Worm (Caenorhabditis elegans) whole organism, late embryonic: ENCODE data around the gene ndx-6.

Experiments
- C38D4.7 ChIP-seq: fragments of 200-800 bp; sonication (Bioruptor generic); optimal IDR thresholded peaks from 2 replicates; lab custom pipeline; 2018; ENCODE audit warnings: mild to moderate bottlenecking, missing genetic modification characterization, moderate library complexity, missing compliant biosample characterization
- F13H6.1 ChIP-seq: sonication (generic microtip); optimal IDR thresholded peaks from 2 replicates; lab custom pipeline; 2016; ENCODE audit warnings: missing genetic modification characterization, missing compliant biosample characterization
- ama-1 ChIP-seq: fragments of 150-350 bp; optimal IDR thresholded peaks from 2 replicates; lab custom pipeline; 2014
- che-1 ChIP-seq: sonication (generic microtip); optimal IDR thresholded peaks from 2 replicates; lab custom pipeline; 2016; ENCODE audit warnings: mild to moderate bottlenecking, missing genetic modification characterization, missing compliant biosample characterization
- dve-1 ChIP-seq: sonication (generic microtip); optimal IDR thresholded peaks from 2 replicates; lab custom pipeline; 2017; ENCODE audit warnings: antibody characterized with exemption, mild to moderate bottlenecking, missing genetic modification characterization, missing compliant biosample characterization
- fkh-10 ChIP-seq: fragments of 150-350 bp; optimal IDR thresholded peaks from 2 replicates; lab custom pipeline; 2014; ENCODE audit warnings: missing biosample characterization, missing genetic modification reagents, missing genetic modification characterization
- nfya-1 ChIP-seq: sonication (generic microtip); optimal IDR thresholded peaks from 2 replicates; lab custom pipeline; 2017; ENCODE audit warnings: missing genetic modification characterization, mild to moderate bottlenecking, missing compliant biosample characterization, antibody characterized with exemption, moderate library complexity
- nhr-11 ChIP-seq: fragments of 150-350 bp; optimal IDR thresholded peaks from 2 replicates; lab custom pipeline; 2014; ENCODE audit warnings: missing biosample characterization, missing genetic modification characterization
- pha-4 ChIP-seq: fragments of 150-350 bp; optimal IDR thresholded peaks from 2 replicates; lab custom pipeline; 2018; ENCODE audit warnings: missing biosample characterization, missing genetic modification reagents, missing genetic modification characterization
- pqm-1 ChIP-seq: sonication (generic microtip); optimal IDR thresholded peaks from 2 replicates; lab custom pipeline; 2016; ENCODE audit warnings: missing genetic modification characterization, missing compliant biosample characterization
- sox-4 ChIP-seq: sonication (generic microtip); optimal IDR thresholded peaks from 2 replicates; lab custom pipeline; 2017; ENCODE audit warnings: mild to moderate bottlenecking, missing genetic modification characterization, inconsistent platforms, missing compliant biosample characterization
- tbx-2 ChIP-seq: sonication (generic microtip); optimal IDR thresholded peaks from 2 replicates; lab custom pipeline; 2016; ENCODE audit warnings: missing genetic modification characterization, missing compliant biosample characterization

ce11 chrII:5373275-5374047 is 16.2 kb downstream of the ndx-6 start, which contains the start of the genes agt-2 and F09E5.3:
- no peak for TF ChIP-seq pqm-1 (tag; lab: Kevin White, UChicago)
- no peak for TF ChIP-seq F13H6.1 (tag; lab: Kevin White, UChicago)
- TF ChIP-seq sox-4 (tag; lab: Kevin White, UChicago): no peak
- TF ChIP-seq pha-4: no peak
- peak; percentile 55 for TF ChIP-seq tbx-2 (tag; lab: Kevin White, UChicago)
- TF ChIP-seq fkh-10 (GFP tag; lab: Kevin White, UChicago): no peak
- no peak for TF ChIP-seq che-1 (tag; lab: Kevin White, UChicago)
- TF ChIP-seq C38D4.7 (GFP tag; lab: Kevin White, UChicago): no peak
- TF ChIP-seq ama-1: no peak
- TF ChIP-seq nhr-11 (tag; lab: Kevin White, UChicago): no peak
- peak; percentile 68 for TF ChIP-seq dve-1
- peak; percentile 81 for TF ChIP-seq nfya-1 (tag; lab: Kevin White, UChicago)
